Fruit fly (Drosophila melanogaster): ENCODE results near the gene CG32573.

Gene CG32573

dm6 chrX:16694477-16694876 is 43.3 kb downstream of the CG32573 start:
- TF ChIP-seq CG17801 (GFP tag; optimal IDR thresholded peaks at IDR 0.05; ENCODE audit: partially characterized antibody), result no peak

dm6 chrX:16694959-16695358 is 43.8 kb downstream of the CG32573 start, which contains the start of gene Septin4:
Septin4 (minus strand) TSS chrX:16695173.
- TF ChIP-seq CG17801 (GFP tag; optimal IDR thresholded peaks at IDR 0.05; ENCODE audit: partially characterized antibody), result no peak

- no peak for TF ChIP-seq CG17801 (GFP tag; optimal IDR thresholded peaks at IDR 0.05; ENCODE audit: partially characterized antibody)
Measured at dm6 chrX:16695658-16696181, 44.5 kb downstream of the CG32573 start, which contains the start of gene CG4678. CG4678 (plus strand) TSS chrX:16696131.

dm6 chrX:16696614-16697519 is 45.7 kb downstream of the CG32573 start:
- TF ChIP-seq CG17801 (GFP tag; optimal IDR thresholded peaks at IDR 0.05; ENCODE audit: partially characterized antibody), result no peak

dm6 chrX:16697882-16698571 is 46.9 kb downstream of the CG32573 start:
- TF ChIP-seq CG17801 (GFP tag; optimal IDR thresholded peaks at IDR 0.05; ENCODE audit: partially characterized antibody), result no peak

- TF ChIP-seq CG17801 (GFP tag; optimal IDR thresholded peaks at IDR 0.05; ENCODE audit: partially characterized antibody), result no peak
Measured at dm6 chrX:16700070-16700469, 48.9 kb downstream of the CG32573 start, which contains the start of gene CG9676. CG9676 (minus strand) TSS chrX:16700170.

dm6 chrX:16701941-16702340 is 50.8 kb downstream of the CG32573 start, which contains the start of gene sphe:
sphe (minus strand) TSS chrX:16701972.
- TF ChIP-seq CG17801 (GFP tag; optimal IDR thresholded peaks at IDR 0.05; ENCODE audit: partially characterized antibody), result no peak

Data from ovary, adult (tissue).